Worm (Caenorhabditis elegans) whole organism, L2 larva: Measurements from ENCODE around the gene Y54G2A.40.

Experiments
- F13H6.1 ChIP-seq: sonication (generic microtip); optimal IDR thresholded peaks from 2 replicates; lab custom pipeline; 2016; ENCODE audit warnings: missing genetic modification characterization, missing compliant biosample characterization
- R02D3.7 ChIP-seq: fragments of 150-350 bp; optimal IDR thresholded peaks from 2 replicates; lab custom pipeline; 2014; ENCODE audit warnings: missing biosample characterization, missing genetic modification characterization
- Y55F3AM.14 ChIP-seq: fragments of 200-800 bp; sonication (Bioruptor generic); optimal IDR thresholded peaks from 2 replicates; lab custom pipeline; 2018; ENCODE audit warnings: mild to moderate bottlenecking, missing genetic modification characterization, missing compliant biosample characterization
- alr-1 ChIP-seq: fragments of 150-350 bp; optimal IDR thresholded peaks from 2 replicates; lab custom pipeline; 2014; ENCODE audit warnings: missing biosample characterization, missing genetic modification characterization
- ama-1 ChIP-seq: fragments of 150-350 bp; optimal IDR thresholded peaks from 2 replicates; lab custom pipeline; 2018; ENCODE audit warnings: inconsistent platforms
- ceh-16 ChIP-seq: fragments of 150-350 bp; optimal IDR thresholded peaks from 2 replicates; lab custom pipeline; 2014; ENCODE audit warnings: missing biosample characterization, missing genetic modification characterization
- ceh-82 ChIP-seq: fragments of 150-350 bp; optimal IDR thresholded peaks from 2 replicates; lab custom pipeline; 2014; ENCODE audit warnings: missing biosample characterization, missing genetic modification characterization
- fos-1 ChIP-seq: fragments of 150-350 bp; optimal IDR thresholded peaks from 2 replicates; lab custom pipeline; 2014; ENCODE audit warnings: missing biosample characterization, missing genetic modification characterization
- gmeb-1 ChIP-seq: fragments of 150-350 bp; optimal IDR thresholded peaks from 2 replicates; lab custom pipeline; 2014; ENCODE audit warnings: missing biosample characterization, missing genetic modification characterization
- lin-13 ChIP-seq: fragments of 150-350 bp; optimal IDR thresholded peaks from 2 replicates; lab custom pipeline; 2014; ENCODE audit warnings: missing biosample characterization, missing genetic modification reagents, missing genetic modification characterization
- lsy-2 ChIP-seq, 2 experiments: fragments of 150-350 bp in 1 of 2; sonication (generic microtip) in 1 of 2; optimal IDR thresholded peaks; 2 replicates each; lab custom pipeline; 2014 to 2017; ENCODE audit warnings: missing biosample characterization in 2 of 2, missing genetic modification characterization in 2 of 2
- mab-5 ChIP-seq: fragments of 150-350 bp; optimal IDR thresholded peaks from 2 replicates; lab custom pipeline; 2014; ENCODE audit warnings: missing biosample characterization, missing genetic modification characterization
- mbf-1 ChIP-seq: sonication (generic microtip); optimal IDR thresholded peaks from 2 replicates; lab custom pipeline; 2017; ENCODE audit warnings: missing biosample characterization, missing genetic modification characterization
- mdl-1 ChIP-seq, 2 experiments: fragments of 150-350 bp in 1 of 2; sonication (generic microtip) in 1 of 2; optimal IDR thresholded peaks; 2 replicates each; lab custom pipeline; 2017; ENCODE audit warnings: missing biosample characterization in 2 of 2, missing genetic modification characterization in 2 of 2
- nhr-10 ChIP-seq: sonication (generic microtip); optimal IDR thresholded peaks from 2 replicates; lab custom pipeline; 2017; ENCODE audit warnings: missing biosample characterization, missing genetic modification characterization
- nhr-11 ChIP-seq: fragments of 150-350 bp; optimal IDR thresholded peaks from 2 replicates; lab custom pipeline; 2014; ENCODE audit warnings: missing biosample characterization, missing genetic modification characterization
- nhr-21 ChIP-seq: fragments of 150-350 bp; optimal IDR thresholded peaks from 2 replicates; lab custom pipeline; 2014; ENCODE audit warnings: missing biosample characterization, missing genetic modification characterization
- nhr-25 ChIP-seq: fragments of 150-350 bp; sonication (generic microtip); optimal IDR thresholded peaks from 3 replicates; lab custom pipeline; 2014; ENCODE audit warnings: missing biosample characterization, missing genetic modification characterization
- sem-4 ChIP-seq: fragments of 150-350 bp; optimal IDR thresholded peaks from 2 replicates; lab custom pipeline; 2014; ENCODE audit warnings: missing biosample characterization, missing genetic modification reagents, missing genetic modification characterization
- skn-1 ChIP-seq: sonication (generic microtip); optimal IDR thresholded peaks from 2 replicates; lab custom pipeline; 2017; ENCODE audit warnings: missing biosample characterization, missing genetic modification characterization
- sma-3 ChIP-seq: sonication (generic microtip); optimal IDR thresholded peaks from 2 replicates; lab custom pipeline; 2016; ENCODE audit warnings: missing genetic modification reagents, missing genetic modification characterization, missing compliant biosample characterization
- sma-9 ChIP-seq, 2 experiments: fragments of 150-350 bp in 1 of 2; sonication (generic microtip) in 1 of 2; optimal IDR thresholded peaks; 2 replicates each; lab custom pipeline; 2014 to 2016; ENCODE audit warnings: missing genetic modification characterization in 2 of 2, mild to moderate bottlenecking in 1 of 2, missing biosample characterization in 1 of 2, missing compliant biosample characterization in 1 of 2, missing genetic modification reagents in 1 of 2, moderate library complexity in 1 of 2
- snpc-4 ChIP-seq: fragments of 150-350 bp; optimal IDR thresholded peaks from 2 replicates; lab custom pipeline; 2014; ENCODE audit warnings: missing biosample characterization, missing genetic modification characterization
- unc-55 ChIP-seq: fragments of 150-350 bp; sonication (generic microtip); optimal IDR thresholded peaks from 3 replicates; lab custom pipeline; 2014; ENCODE audit warnings: missing biosample characterization, missing genetic modification reagents, missing genetic modification characterization
- unc-62 ChIP-seq: fragments of 150-350 bp; optimal IDR thresholded peaks from 2 replicates; lab custom pipeline; 2014; ENCODE audit warnings: missing biosample characterization, missing genetic modification reagents, missing genetic modification characterization
- zag-1 ChIP-seq: fragments of 150-350 bp; optimal IDR thresholded peaks from 2 replicates; lab custom pipeline; 2014; ENCODE audit warnings: missing biosample characterization, missing genetic modification characterization
- ztf-1 ChIP-seq: fragments of 200-800 bp; sonication (Bioruptor generic); conservative IDR thresholded peaks from 2 replicates; pipeline ENCODE4 v1.3.6; 2022; ENCODE audit warnings: missing genetic modification characterization, missing compliant biosample characterization
- ztf-11 ChIP-seq: sonication (generic microtip); optimal IDR thresholded peaks from 2 replicates; lab custom pipeline; 2017; ENCODE audit warnings: missing biosample characterization, missing genetic modification characterization
- ztf-4 ChIP-seq: fragments of 150-350 bp; optimal IDR thresholded peaks from 2 replicates; lab custom pipeline; 2014; ENCODE audit warnings: missing biosample characterization, missing genetic modification characterization

The Y54G2A.40 gene

DNA sequence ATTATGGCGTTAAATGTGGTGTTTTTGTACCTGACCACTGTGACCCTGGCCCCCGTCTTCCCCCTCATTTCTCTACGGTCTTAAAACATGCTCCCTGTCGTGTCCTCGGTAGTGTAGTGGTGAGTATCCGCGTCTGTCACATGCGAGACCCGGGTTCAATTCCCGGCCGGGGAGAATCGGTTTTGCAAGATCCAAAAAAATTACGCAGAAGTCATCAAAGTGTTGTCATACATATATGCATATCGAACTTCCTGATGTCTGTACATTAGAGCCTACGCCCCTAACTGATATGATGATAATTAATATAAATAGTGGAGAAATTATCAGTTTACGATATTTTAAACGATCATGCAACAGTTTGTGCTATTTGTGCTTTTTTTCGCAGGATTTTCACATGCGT lies 40.8 kb upstream of the Y54G2A.40 start, which contains the start of gene Y54G2A.45 (continued):
- peak; percentile 16 for TF ChIP-seq sma-9 (GFP tag; optimal IDR thresholded peaks at IDR 0.05; lab: Kevin White, UChicago)
- no peak for TF ChIP-seq sma-9 (tag; optimal IDR thresholded peaks at IDR 0.05; lab: Kevin White, UChicago)
- TF ChIP-seq ceh-82, result no peak

DNA sequence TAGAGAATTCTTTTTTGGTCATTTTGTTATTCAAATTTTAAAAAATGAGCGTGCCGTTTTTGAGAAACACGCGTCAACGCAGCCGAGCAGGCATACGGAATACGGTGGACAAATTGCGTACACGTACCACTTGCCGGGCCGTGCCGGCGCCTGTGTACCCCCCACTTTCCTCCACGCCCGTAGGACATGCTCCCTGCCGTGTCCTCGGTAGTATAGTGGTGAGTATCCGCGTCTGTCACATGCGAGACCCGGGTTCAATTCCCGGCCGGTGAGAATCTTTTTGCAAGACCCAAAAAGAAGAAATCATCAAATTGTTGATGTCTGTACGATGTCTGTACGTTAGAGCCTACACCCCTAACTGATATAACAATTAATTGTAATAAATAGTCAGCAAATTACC lies 38.1 kb upstream of the Y54G2A.40 start:
- TF ChIP-seq skn-1 (tag; lab: Kevin White, UChicago) (no peak), fos-1 (tag; lab: Kevin White, UChicago) (no peak), alr-1 (tag; lab: Kevin White, UChicago) (no peak), ceh-82 (no peak)

DNA sequence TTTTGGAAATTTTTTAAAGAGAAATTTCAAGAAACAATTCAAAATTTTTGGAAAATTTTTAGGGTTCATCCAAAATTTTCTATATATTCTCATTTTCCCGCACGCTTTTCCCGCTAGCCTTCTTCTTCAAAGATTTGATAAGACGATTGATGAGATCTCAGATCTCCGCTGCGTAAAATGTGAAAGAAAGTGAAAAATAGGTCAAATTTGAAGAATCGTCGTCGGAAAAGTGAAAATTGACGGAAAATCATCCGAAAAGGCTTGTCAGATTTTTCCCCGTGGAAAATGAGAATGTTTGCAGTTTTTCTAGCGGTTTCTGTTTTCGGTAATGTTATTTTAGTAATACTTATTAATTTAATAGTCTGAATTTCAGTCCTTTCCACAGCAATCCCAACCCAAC lies 37.1 kb upstream of the Y54G2A.40 start, which contains the start of gene Y54G2A.76:
Gene Y54G2A.76 (plus strand): TSS at position 203 of the 400 bp plus-strand sequence.
- TF ChIP-seq nhr-10, result no peak
- TF ChIP-seq ceh-16, result no peak
- no peak for TF ChIP-seq sem-4 (tag; lab: Kevin White, UChicago)

DNA sequence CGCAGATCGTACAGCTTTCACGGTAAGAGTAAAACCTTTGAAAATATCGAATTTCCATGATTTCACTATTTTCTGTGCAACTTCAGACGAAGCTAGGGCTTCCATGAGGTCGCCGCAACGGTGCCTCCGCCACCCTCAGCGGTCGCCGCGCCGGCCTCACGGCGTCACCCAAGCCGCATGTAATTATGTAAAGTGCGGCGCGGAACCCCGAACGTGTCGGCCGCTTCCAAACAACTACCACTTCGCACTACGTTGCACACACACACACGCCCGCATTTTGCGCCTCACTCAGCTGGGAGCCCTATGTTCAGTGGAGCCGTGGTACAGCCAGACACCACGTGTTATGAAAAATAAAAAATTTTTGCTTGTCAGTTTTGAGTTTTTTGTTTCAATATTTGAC lies 29.2 kb upstream of the Y54G2A.40 start:
- TF ChIP-seq nhr-21 (tag; lab: Kevin White, UChicago) (no peak), zag-1 (tag; lab: Kevin White, UChicago) (no peak), mbf-1 (no peak), sma-3 (GFP tag; lab: Kevin White, UChicago) (no peak), unc-55 (GFP tag; lab: Kevin White, UChicago) (no peak), ztf-11 (tag; lab: Kevin White, UChicago) (no peak), ztf-4 (tag; lab: Kevin White, UChicago) (no peak), sma-9 (GFP tag; optimal IDR thresholded peaks at IDR 0.05; lab: Kevin White, UChicago) (no peak), sma-9 (tag; optimal IDR thresholded peaks at IDR 0.05; lab: Kevin White, UChicago) (no peak), lin-13 (no peak), nhr-10 (no peak), ama-1 (lab: Kevin White, UChicago) (no peak), nhr-11 (no peak), lsy-2 (tag; optimal IDR thresholded peaks at IDR 0.05; lab: Kevin White, UChicago) (no peak), gmeb-1 (tag; lab: Kevin White, UChicago) (no peak), ztf-1 (GFP tag; lab: Robert Waterston, UW) (no peak)
- TF ChIP-seq, all 48 proteins: peak for 0

DNA sequence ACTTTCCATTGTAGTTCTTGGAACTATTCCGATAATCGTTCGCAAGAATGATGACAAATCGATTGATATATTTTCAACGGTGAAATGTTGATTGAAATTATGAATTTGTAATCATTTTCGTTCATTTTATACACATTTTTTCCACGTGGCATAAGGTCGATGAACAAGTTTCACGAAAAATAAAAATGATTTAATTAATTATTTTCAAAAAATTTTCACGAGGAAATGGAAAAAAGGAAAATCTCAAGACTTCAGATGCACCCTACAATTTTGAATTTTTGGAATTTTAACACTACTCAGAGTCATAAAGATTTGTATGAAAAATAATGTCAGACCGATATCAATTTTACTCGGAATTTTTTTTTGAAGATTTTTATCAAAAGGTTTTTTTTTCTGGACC lies 26.6 kb upstream of the Y54G2A.40 start, which contains the start of gene Y54G2A.13:
Gene Y54G2A.13 (minus strand): TSS at position 101 of the 400 bp plus-strand sequence.
- TF ChIP-seq R02D3.7 (no peak), nhr-11 (no peak), sma-9 (GFP tag; optimal IDR thresholded peaks at IDR 0.05; lab: Kevin White, UChicago) (no peak), sma-9 (tag; optimal IDR thresholded peaks at IDR 0.05; lab: Kevin White, UChicago) (no peak), unc-62 (GFP tag; lab: Kevin White, UChicago) (no peak), unc-55 (GFP tag; lab: Kevin White, UChicago) (no peak), ztf-1 (GFP tag; lab: Robert Waterston, UW) (no peak), snpc-4 (no peak), Y55F3AM.14 (no peak), ceh-82 (no peak), mab-5 (tag; lab: Kevin White, UChicago) (no peak), lsy-2 (tag; optimal IDR thresholded peaks at IDR 0.05; lab: Kevin White, UChicago) (no peak), ceh-16 (no peak)

DNA sequence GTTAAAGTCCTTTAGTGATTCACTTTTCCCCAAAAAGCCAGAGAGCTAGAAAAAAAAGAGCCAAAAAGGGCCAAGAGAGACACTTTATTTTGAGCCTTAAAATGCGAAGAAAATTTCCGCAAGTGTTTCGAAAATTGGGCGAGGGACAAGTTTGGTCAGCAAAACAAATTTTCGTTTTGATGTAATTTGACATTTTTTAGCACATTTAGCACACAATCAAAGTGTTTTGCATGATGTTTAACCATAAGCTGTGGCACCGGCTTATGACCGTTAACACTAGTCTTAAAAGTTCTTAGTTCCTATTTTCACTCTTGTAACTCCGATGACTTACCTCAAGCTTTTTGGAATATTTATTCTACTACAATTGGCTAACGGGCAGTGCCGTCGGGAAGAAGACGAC lies 25.9 kb upstream of the Y54G2A.40 start, which contains the start of gene Y54G2A.37:
Gene Y54G2A.37 (plus strand): TSS at position 301 of the 400 bp plus-strand sequence.
- TF ChIP-seq F13H6.1 (tag; lab: Kevin White, UChicago) (no peak), nhr-25 (tag; lab: Kevin White, UChicago) (no peak), sem-4 (tag; lab: Kevin White, UChicago) (no peak), mdl-1 (tag; optimal IDR thresholded peaks at IDR 0.05; lab: Kevin White, UChicago) (no peak), zag-1 (tag; lab: Kevin White, UChicago) (no peak)

DNA sequence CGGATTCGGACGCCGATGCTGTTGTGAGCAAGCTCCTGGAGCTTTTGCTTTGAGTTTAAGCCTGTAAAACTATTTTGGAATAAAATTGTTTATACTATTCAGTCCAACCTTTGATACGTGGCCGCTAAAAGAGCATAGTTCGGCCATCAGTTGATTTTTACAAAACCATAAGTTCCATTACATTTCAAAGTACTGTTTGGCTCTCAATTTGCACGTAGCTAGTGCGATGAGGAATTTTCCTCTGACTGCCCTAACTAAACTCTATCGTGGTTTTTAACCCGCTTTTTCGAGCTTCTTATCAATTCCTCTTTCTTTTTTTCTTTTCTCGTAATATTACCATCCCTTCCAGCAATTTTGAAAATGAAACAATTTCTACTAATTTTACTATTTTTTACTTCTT lies 22.8 kb upstream of the Y54G2A.40 start, which contains the start of gene clec-80:
Gene clec-80 (plus strand): TSS at position 301 of the 400 bp plus-strand sequence.
- TF ChIP-seq R02D3.7, result no peak
- no peak for TF ChIP-seq ceh-16
- TF ChIP-seq ztf-11 (tag; lab: Kevin White, UChicago), result no peak
